Worm (Caenorhabditis elegans): ENCODE results near the gene C34D4.2.

ce11 chrIV:7156356-7156755, 1.9 kb downstream of the C34D4.2 start, which contains the start of gene maph-9:
- TF ChIP-seq ZK546.5 (tag; optimal IDR thresholded peaks at IDR 0.05) (no peak), mdl-1 (tag; optimal IDR thresholded peaks at IDR 0.05) (no peak), fkh-10 (GFP tag; optimal IDR thresholded peaks at IDR 0.05) (no peak), nfya-1 (tag; optimal IDR thresholded peaks at IDR 0.05; ENCODE audit: insufficient read depth) (no peak)
